Worm (Caenorhabditis elegans) whole organism, midembryonic: ENCODE results near the gene nxf-2.
"Not testable (repeated sequence)": the region's sequence is repeated elsewhere in the genome, so short reads cannot be mapped to it uniquely, and the experiment has no call there.

Experiments used
- T22C8.4 ChIP-seq: fragments of 200-800 bp; sonication (Bioruptor generic); IDR thresholded peaks from 2 replicates; pipeline ENCODE4 v1.3.6; 2022; ENCODE audit warnings: missing genetic modification characterization, missing compliant biosample characterization
- cog-1 ChIP-seq: sonication (generic microtip); optimal IDR thresholded peaks from 2 replicates; lab custom pipeline; 2016; ENCODE audit warnings: missing genetic modification characterization, missing compliant biosample characterization
- flt-1 ChIP-seq: fragments of 200-800 bp; sonication (Bioruptor generic); IDR thresholded peaks from 2 replicates; pipeline ENCODE4 v1.3.6; 2022; ENCODE audit warnings: missing genetic modification characterization, missing compliant biosample characterization
- klf-2 ChIP-seq: fragments of 200-800 bp; sonication (Bioruptor generic); conservative IDR thresholded peaks from 2 replicates; pipeline ENCODE4 v1.3.6; 2022; ENCODE audit warnings: missing genetic modification reagents, missing genetic modification characterization, missing compliant biosample characterization
- med-1 ChIP-seq: sonication (generic microtip); optimal IDR thresholded peaks from 2 replicates; lab custom pipeline; 2017; ENCODE audit warnings: missing genetic modification characterization, mild to moderate bottlenecking, missing compliant biosample characterization, antibody characterized with exemption, missing genetic modification reagents; ENCODE audit not compliant: insufficient read depth
- ref-1 ChIP-seq: fragments of 200-800 bp; sonication (Bioruptor generic); conservative IDR thresholded peaks from 2 replicates; pipeline ENCODE4 v1.3.6; 2022; ENCODE audit warnings: missing genetic modification reagents, missing genetic modification characterization, missing compliant biosample characterization
- tab-1 ChIP-seq: fragments of 200-800 bp; sonication (Bioruptor generic); IDR thresholded peaks from 2 replicates; pipeline ENCODE4 v1.3.6; 2022; ENCODE audit warnings: missing genetic modification characterization, missing compliant biosample characterization
- ztf-23 ChIP-seq: fragments of 200-800 bp; sonication (Bioruptor generic); IDR thresholded peaks from 2 replicates; pipeline ENCODE4 v1.3.6; 2022; ENCODE audit warnings: missing genetic modification reagents, missing genetic modification characterization, missing compliant biosample characterization
- ztf-29 ChIP-seq: fragments of 200-800 bp; sonication (Bioruptor generic); IDR thresholded peaks from 2 replicates; pipeline ENCODE4 v1.3.6; 2022; ENCODE audit warnings: missing genetic modification reagents, missing genetic modification characterization, missing compliant biosample characterization

The nxf-2 gene

ce11 chrV:14417735-14418134 lies at the start of gene nxf-2, which contains the start of gene set-31:
Gene nxf-2 (minus strand): TSS chrV:14417835.
Gene set-31 (plus strand): TSS chrV:14417903.
- no peak for TF ChIP-seq cog-1
- TF ChIP-seq med-1 (GFP tag; lab: Kevin White, UChicago): no peak
- TF ChIP-seq klf-2 (GFP tag; lab: Robert Waterston, UW): no peak
- TF ChIP-seq ztf-23 (GFP tag; lab: Robert Waterston, UW): no peak
- no peak for TF ChIP-seq ztf-29 (GFP tag; lab: Robert Waterston, UW)
- no peak for TF ChIP-seq tab-1 (GFP tag; lab: Robert Waterston, UW)
- no peak for TF ChIP-seq T22C8.4 (GFP tag; lab: Robert Waterston, UW)
- no peak for TF ChIP-seq flt-1 (GFP tag; lab: Robert Waterston, UW)
- no peak for TF ChIP-seq ref-1 (GFP tag; lab: Robert Waterston, UW)

DNA sequence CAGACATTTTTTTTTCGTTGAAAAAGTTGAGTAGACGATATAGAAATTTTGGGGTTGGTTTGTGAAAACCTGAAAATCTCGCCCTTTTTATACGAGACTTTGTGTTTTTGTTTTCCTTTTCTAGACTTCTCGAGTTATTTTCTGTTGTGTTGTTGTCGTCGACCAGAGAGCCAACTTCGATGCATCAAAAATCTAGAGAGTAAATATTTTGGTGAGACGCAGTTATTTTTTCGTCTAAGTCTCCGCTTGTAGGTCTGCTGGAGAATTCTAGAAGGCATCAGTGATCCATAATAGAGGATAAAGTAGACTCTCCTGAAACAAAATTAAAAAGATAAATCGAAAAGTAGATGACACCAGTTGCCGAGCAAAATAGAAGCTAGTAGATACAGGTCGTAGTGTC lies 46.7 kb upstream of the nxf-2 start, which contains the start of gene F08H9.4:
Gene F08H9.4, minus strand, starts transcription at position 61 of the 400 bp plus-strand sequence.
- TF ChIP-seq med-1 (GFP tag; lab: Kevin White, UChicago): no peak
- no peak for TF ChIP-seq klf-2 (GFP tag; lab: Robert Waterston, UW)
- TF ChIP-seq T22C8.4 (GFP tag; lab: Robert Waterston, UW): no peak
- TF ChIP-seq cog-1: no peak

ce11 chrV:14463087-14463486 lies 45.5 kb upstream of the nxf-2 start, which contains the start of gene F08H9.3:
Gene F08H9.3 (minus strand): TSS chrV:14463338.
- not testable (repeated sequence) for TF ChIP-seq T22C8.4, ztf-23, tab-1 (GFP tag; lab: Robert Waterston, UW)

DNA sequence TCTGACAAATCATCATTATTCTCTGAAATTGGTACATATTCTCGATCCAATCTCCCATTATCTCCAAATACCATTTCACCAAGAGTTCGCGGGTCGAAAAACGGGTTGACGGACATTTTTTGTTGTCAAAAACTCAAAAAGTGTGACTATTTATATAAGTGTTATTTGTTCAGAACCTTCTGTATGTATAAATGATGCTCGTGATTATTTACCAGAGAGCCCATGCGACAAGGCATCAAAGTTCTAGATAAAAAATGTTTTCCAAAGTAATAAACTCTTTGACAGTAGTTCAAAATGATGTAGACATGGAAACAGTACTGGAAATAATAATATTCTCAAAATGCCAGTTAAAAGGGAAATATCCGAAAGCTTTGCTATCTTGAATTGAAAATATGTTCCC lies 45.0 kb upstream of the nxf-2 start:
- no peak for TF ChIP-seq klf-2 (GFP tag; lab: Robert Waterston, UW)
- TF ChIP-seq ztf-29 (GFP tag; lab: Robert Waterston, UW): no peak
- no peak for TF ChIP-seq cog-1
- TF ChIP-seq ztf-23 (GFP tag; lab: Robert Waterston, UW): no peak
- TF ChIP-seq tab-1 (GFP tag; lab: Robert Waterston, UW): no peak
- TF ChIP-seq med-1 (GFP tag; lab: Kevin White, UChicago): no peak
- TF ChIP-seq ref-1 (GFP tag; lab: Robert Waterston, UW): no peak
- no peak for TF ChIP-seq flt-1 (GFP tag; lab: Robert Waterston, UW)
- no peak for TF ChIP-seq T22C8.4 (GFP tag; lab: Robert Waterston, UW)

DNA sequence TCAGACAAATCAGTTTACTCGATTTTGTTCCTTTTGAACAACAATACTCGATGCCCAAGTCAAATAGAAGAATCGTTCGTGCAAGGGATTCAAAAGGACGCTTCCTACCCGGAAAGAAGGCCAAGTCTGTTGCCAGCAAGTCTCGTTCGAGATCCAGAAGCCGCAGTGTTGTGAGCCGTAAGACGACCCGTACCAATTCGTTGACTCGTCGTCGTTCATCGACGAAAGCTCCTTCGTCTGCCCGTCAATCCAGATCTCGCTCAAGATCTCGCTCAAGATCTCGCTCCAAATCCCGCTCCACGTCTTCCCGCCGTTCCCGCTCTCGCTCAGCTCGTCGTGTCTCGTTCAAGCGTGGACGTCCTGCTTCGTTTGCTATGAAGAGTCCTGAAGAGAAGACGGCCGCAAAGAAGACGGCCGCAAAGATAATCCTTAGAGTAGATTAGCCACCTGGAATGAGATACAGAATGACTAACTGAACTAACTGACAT lies 43.0 kb upstream of the nxf-2 start, which contains the start of gene F08H9.2:
Gene F08H9.2, plus strand, starts transcription at position 51 of the 488 bp plus-strand sequence.
- no peak for TF ChIP-seq klf-2 (GFP tag; lab: Robert Waterston, UW)
- TF ChIP-seq med-1 (GFP tag; lab: Kevin White, UChicago): no peak
- TF ChIP-seq T22C8.4 (GFP tag; lab: Robert Waterston, UW): no peak
- TF ChIP-seq ref-1 (GFP tag; lab: Robert Waterston, UW): no peak
- TF ChIP-seq ztf-29 (GFP tag; lab: Robert Waterston, UW): no peak
- no peak for TF ChIP-seq cog-1
- no peak for TF ChIP-seq tab-1 (GFP tag; lab: Robert Waterston, UW)
- no peak for TF ChIP-seq ztf-23 (GFP tag; lab: Robert Waterston, UW)
- no peak for TF ChIP-seq flt-1 (GFP tag; lab: Robert Waterston, UW)

DNA sequence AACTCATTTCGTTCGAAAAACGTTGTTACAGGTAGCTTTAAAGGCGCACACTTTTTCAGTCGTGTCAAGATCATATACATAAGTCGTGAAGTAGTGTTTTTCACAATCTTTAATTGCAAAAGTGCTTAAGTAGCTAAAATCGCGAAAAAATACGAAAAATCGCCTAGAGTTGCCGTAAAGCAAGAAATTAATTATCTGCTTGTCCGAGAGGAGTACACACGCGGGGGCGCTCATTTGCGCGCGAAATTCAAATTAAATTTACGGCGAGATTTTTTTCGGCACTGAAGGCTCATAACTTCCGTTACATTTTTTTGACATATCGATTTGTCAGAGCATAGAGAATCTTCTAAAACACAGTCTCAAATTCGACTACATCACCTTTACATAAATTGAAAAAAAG lies 42.5 kb upstream of the nxf-2 start:
- TF ChIP-seq ztf-23 (GFP tag; lab: Robert Waterston, UW) (no peak), klf-2 (GFP tag; lab: Robert Waterston, UW) (no peak), ztf-29 (GFP tag; lab: Robert Waterston, UW) (no peak), ref-1 (GFP tag; lab: Robert Waterston, UW) (no peak), T22C8.4 (GFP tag; lab: Robert Waterston, UW) (no peak), tab-1 (GFP tag; lab: Robert Waterston, UW) (no peak), flt-1 (GFP tag; lab: Robert Waterston, UW) (no peak), med-1 (GFP tag; lab: Kevin White, UChicago) (no peak), cog-1 (no peak)

DNA sequence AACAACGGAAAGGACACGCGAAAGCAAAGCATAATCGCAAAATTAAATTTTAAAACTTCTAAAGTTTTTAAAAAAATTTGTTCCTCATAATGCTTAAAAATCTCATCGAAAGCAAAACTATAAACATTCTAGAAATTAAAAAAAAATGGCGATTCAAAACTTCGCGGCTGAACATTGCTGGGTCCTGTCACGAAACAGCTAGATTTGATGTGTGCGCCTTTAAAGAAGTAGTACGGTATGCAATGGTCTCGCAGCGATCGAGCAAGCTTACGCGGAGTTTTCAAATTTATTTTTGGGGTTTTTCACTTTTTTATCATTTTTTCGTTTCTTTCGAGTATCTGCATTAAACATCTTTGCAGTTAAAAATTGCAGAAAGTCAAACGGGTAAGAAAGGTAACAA lies 39.4 kb upstream of the nxf-2 start, which contains the start of gene coh-3:
Gene coh-3, plus strand, starts transcription at position 353 of the 400 bp plus-strand sequence.
- TF ChIP-seq ref-1 (GFP tag; lab: Robert Waterston, UW) (no peak), flt-1 (GFP tag; lab: Robert Waterston, UW) (no peak), med-1 (GFP tag; lab: Kevin White, UChicago) (no peak), ztf-23 (GFP tag; lab: Robert Waterston, UW) (no peak), ztf-29 (GFP tag; lab: Robert Waterston, UW) (no peak), tab-1 (GFP tag; lab: Robert Waterston, UW) (no peak), cog-1 (no peak), T22C8.4 (GFP tag; lab: Robert Waterston, UW) (no peak), klf-2 (GFP tag; lab: Robert Waterston, UW) (no peak)

- TF ChIP-seq ref-1 (GFP tag; lab: Robert Waterston, UW): no peak
- TF ChIP-seq ztf-29 (GFP tag; lab: Robert Waterston, UW): no peak
- no peak for TF ChIP-seq cog-1
- TF ChIP-seq klf-2 (GFP tag; lab: Robert Waterston, UW): no peak
- TF ChIP-seq med-1 (GFP tag; lab: Kevin White, UChicago): no peak
- no peak for TF ChIP-seq ztf-23 (GFP tag; lab: Robert Waterston, UW)
- TF ChIP-seq tab-1 (GFP tag; lab: Robert Waterston, UW): no peak
- TF ChIP-seq flt-1 (GFP tag; lab: Robert Waterston, UW): no peak
- no peak for TF ChIP-seq T22C8.4 (GFP tag; lab: Robert Waterston, UW)
These were observed 39.0 kb upstream of the nxf-2 start, which contains the start of gene bmk-1 for ce11 chrV:14456626-14457025. Gene bmk-1 (minus strand): TSS chrV:14456984.

- TF ChIP-seq flt-1 (GFP tag; lab: Robert Waterston, UW) (no peak), ztf-29 (GFP tag; lab: Robert Waterston, UW) (no peak), cog-1 (no peak), ref-1 (GFP tag; lab: Robert Waterston, UW) (no peak), med-1 (GFP tag; lab: Kevin White, UChicago) (no peak), T22C8.4 (GFP tag; lab: Robert Waterston, UW) (no peak), tab-1 (GFP tag; lab: Robert Waterston, UW) (no peak), ztf-23 (GFP tag; lab: Robert Waterston, UW) (no peak)
These were observed 31.8 kb upstream of the nxf-2 start, which contains the start of gene F23B12.7 for ce11 chrV:14449397-14449796. Gene F23B12.7 (plus strand): TSS chrV:14449697.
